Worm (Caenorhabditis elegans) whole organism, late embryonic: ENCODE measurements around the gene srd-74.

ENCODE experiments used
- C08G9.2 ChIP-seq: sonication (generic microtip); optimal IDR thresholded peaks from 2 replicates; lab custom pipeline; 2016; ENCODE audit warnings: mild to moderate bottlenecking, missing genetic modification characterization, moderate library complexity, missing compliant biosample characterization
- F13H6.1 ChIP-seq: sonication (generic microtip); optimal IDR thresholded peaks from 2 replicates; lab custom pipeline; 2016; ENCODE audit warnings: missing genetic modification characterization, missing compliant biosample characterization
- ama-1 ChIP-seq: fragments of 150-350 bp; optimal IDR thresholded peaks from 2 replicates; lab custom pipeline; 2014
- ceh-14 ChIP-seq: sonication (generic microtip); optimal IDR thresholded peaks from 2 replicates; lab custom pipeline; 2016; ENCODE audit warnings: missing genotype, missing genetic modification characterization, missing compliant biosample characterization
- ceh-18 ChIP-seq: sonication (generic microtip); optimal IDR thresholded peaks from 2 replicates; lab custom pipeline; 2016; ENCODE audit warnings: missing genetic modification characterization, missing compliant biosample characterization
- ceh-30 ChIP-seq: fragments of 150-350 bp; optimal IDR thresholded peaks from 2 replicates; lab custom pipeline; 2014; ENCODE audit warnings: missing biosample characterization, missing genetic modification characterization
- ceh-31 ChIP-seq: sonication (generic microtip); optimal IDR thresholded peaks from 2 replicates; lab custom pipeline; 2016; ENCODE audit warnings: missing genetic modification characterization, missing compliant biosample characterization
- ceh-45 ChIP-seq: fragments of 200-800 bp; sonication (Bioruptor generic); IDR thresholded peaks from 2 replicates; pipeline ENCODE4 v1.3.6; 2022; ENCODE audit warnings: missing genetic modification reagents, missing genetic modification characterization, missing compliant biosample characterization
- ceh-48 ChIP-seq: sonication (generic microtip); optimal IDR thresholded peaks from 2 replicates; lab custom pipeline; 2016; ENCODE audit warnings: missing genetic modification characterization, inconsistent platforms, missing compliant biosample characterization
- ceh-6 ChIP-seq: fragments of 200-800 bp; sonication (Bioruptor generic); optimal IDR thresholded peaks from 2 replicates; lab custom pipeline; 2018; ENCODE audit warnings: mild to moderate bottlenecking, missing genetic modification characterization, missing compliant biosample characterization
- dmd-4 ChIP-seq: sonication (generic microtip); optimal IDR thresholded peaks from 2 replicates; lab custom pipeline; 2016; ENCODE audit warnings: borderline replicate concordance, missing genetic modification characterization, missing compliant biosample characterization
- elt-4 ChIP-seq: sonication (generic microtip); optimal IDR thresholded peaks from 2 replicates; lab custom pipeline; 2016; ENCODE audit warnings: missing genetic modification characterization, missing compliant biosample characterization
- fkh-10 ChIP-seq: fragments of 150-350 bp; optimal IDR thresholded peaks from 2 replicates; lab custom pipeline; 2014; ENCODE audit warnings: missing biosample characterization, missing genetic modification reagents, missing genetic modification characterization
- fkh-6 ChIP-seq: sonication (generic microtip); optimal IDR thresholded peaks from 2 replicates; lab custom pipeline; 2016; ENCODE audit warnings: missing genetic modification characterization, missing compliant biosample characterization
- gmeb-2 ChIP-seq: sonication (generic microtip); optimal IDR thresholded peaks from 2 replicates; lab custom pipeline; 2016; ENCODE audit warnings: missing genetic modification characterization, inconsistent platforms, missing compliant biosample characterization
- hlh-15 ChIP-seq: sonication (generic microtip); optimal IDR thresholded peaks from 2 replicates; lab custom pipeline; 2016; ENCODE audit warnings: missing genetic modification characterization, missing compliant biosample characterization
- lim-6 ChIP-seq: sonication (generic microtip); optimal IDR thresholded peaks from 2 replicates; lab custom pipeline; 2016; ENCODE audit warnings: missing genetic modification characterization, missing compliant biosample characterization
- madf-2 ChIP-seq: sonication (generic microtip); optimal IDR thresholded peaks from 2 replicates; lab custom pipeline; 2017; ENCODE audit warnings: missing genetic modification characterization, missing compliant biosample characterization
- nfya-1 ChIP-seq: sonication (generic microtip); optimal IDR thresholded peaks from 2 replicates; lab custom pipeline; 2017; ENCODE audit warnings: missing genetic modification characterization, mild to moderate bottlenecking, missing compliant biosample characterization, antibody characterized with exemption, moderate library complexity
- nhr-11 ChIP-seq: fragments of 150-350 bp; optimal IDR thresholded peaks from 2 replicates; lab custom pipeline; 2014; ENCODE audit warnings: missing biosample characterization, missing genetic modification characterization
- nhr-232 ChIP-seq: sonication (generic microtip); optimal IDR thresholded peaks from 2 replicates; lab custom pipeline; 2016; ENCODE audit warnings: missing genetic modification characterization, missing compliant biosample characterization
- npax-4 ChIP-seq: sonication (generic microtip); optimal IDR thresholded peaks from 2 replicates; lab custom pipeline; 2016; ENCODE audit warnings: missing genetic modification characterization, missing compliant biosample characterization
- pag-3 ChIP-seq: sonication (generic microtip); optimal IDR thresholded peaks from 2 replicates; lab custom pipeline; 2016; ENCODE audit warnings: missing compliant biosample characterization, missing genetic modification characterization, borderline replicate concordance
- pha-2 ChIP-seq: sonication (generic microtip); optimal IDR thresholded peaks from 2 replicates; lab custom pipeline; 2017; ENCODE audit warnings: mild to moderate bottlenecking, missing genetic modification characterization, missing compliant biosample characterization
- pqm-1 ChIP-seq: sonication (generic microtip); optimal IDR thresholded peaks from 2 replicates; lab custom pipeline; 2016; ENCODE audit warnings: missing genetic modification characterization, missing compliant biosample characterization
- ref-2 ChIP-seq: sonication (generic microtip); optimal IDR thresholded peaks from 2 replicates; lab custom pipeline; 2016; ENCODE audit warnings: missing genetic modification characterization, missing compliant biosample characterization
- rnt-1 ChIP-seq: sonication (generic microtip); optimal IDR thresholded peaks from 2 replicates; lab custom pipeline; 2016; ENCODE audit warnings: missing genetic modification characterization, missing compliant biosample characterization
- sdc-2 ChIP-seq: sonication (generic microtip); optimal IDR thresholded peaks from 2 replicates; lab custom pipeline; 2016; ENCODE audit warnings: missing genotype, missing genetic modification characterization, missing compliant biosample characterization
- sox-2 ChIP-seq: fragments of 200-800 bp; sonication (Bioruptor generic); IDR thresholded peaks from 2 replicates; pipeline ENCODE4 v1.3.6; 2022; ENCODE audit warnings: missing genetic modification reagents, missing genetic modification characterization, missing compliant biosample characterization
- tbx-7 ChIP-seq: sonication (generic microtip); optimal IDR thresholded peaks from 2 replicates; lab custom pipeline; 2016; ENCODE audit warnings: missing genotype, missing genetic modification characterization, missing compliant biosample characterization
- ttx-3 ChIP-seq: sonication (generic microtip); optimal IDR thresholded peaks from 2 replicates; lab custom pipeline; 2016; ENCODE audit warnings: missing genetic modification reagents, missing genetic modification characterization, missing compliant biosample characterization
- unc-3 ChIP-seq, 2 experiments: fragments of 200-800 bp in 1 of 2; sonication (Bioruptor generic) in 1 of 2; sonication (generic microtip) in 1 of 2; conservative IDR thresholded peaks in 1 of 2; optimal IDR thresholded peaks in 1 of 2; 2 replicates each; pipeline versions ENCODE4 v1.3.6 to Lab custom; 2016 to 2022; ENCODE audit warnings: missing compliant biosample characterization in 2 of 2, missing genetic modification characterization in 2 of 2, missing genetic modification reagents in 1 of 2
- unc-42 ChIP-seq: sonication (generic microtip); optimal IDR thresholded peaks from 2 replicates; lab custom pipeline; 2016; ENCODE audit warnings: missing genotype, missing genetic modification characterization, missing compliant biosample characterization

Gene srd-74

ce11 chrIII:11781800-11782199 is at the start of gene srd-74:
Gene srd-74, plus strand, starts transcription at chrIII:11782100.
- TF ChIP-seq pha-2 (tag; lab: Kevin White, UChicago) (no peak), lim-6 (no peak), hlh-15 (tag; lab: Kevin White, UChicago) (no peak), tbx-7 (tag; lab: Kevin White, UChicago) (no peak), nhr-11 (no peak)

ce11 chrIII:11732943-11733342 is 49.0 kb upstream of the srd-74 start:
- TF ChIP-seq fkh-10 (GFP tag; lab: Kevin White, UChicago) (no peak), nhr-11 (no peak), rnt-1 (tag; lab: Kevin White, UChicago) (no peak), ama-1 (lab: Kevin White, UChicago) (no peak), ceh-30 (tag; lab: Kevin White, UChicago) (no peak), ceh-48 (tag; lab: Kevin White, UChicago) (peak; percentile 39)

DNA sequence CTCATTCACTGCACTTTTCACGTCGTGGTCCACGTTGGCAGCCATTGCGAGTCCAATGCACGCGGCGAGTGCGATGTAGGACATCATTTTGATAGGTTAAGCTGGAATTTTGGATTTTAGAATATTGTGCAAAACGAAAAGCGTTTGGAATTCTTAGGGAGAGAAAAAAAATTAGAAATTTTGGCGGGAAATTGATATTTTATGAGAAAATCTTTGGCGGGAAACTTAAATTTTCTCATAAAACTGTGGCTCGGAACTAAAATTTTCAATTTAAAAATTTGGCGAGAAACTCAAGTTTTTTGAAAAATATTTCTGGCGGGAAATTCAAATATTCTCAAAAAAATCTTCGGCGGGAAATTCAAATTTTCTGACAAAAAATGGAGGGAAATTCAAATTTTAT is 44.4 kb upstream of the srd-74 start, which contains the start of gene sup-1:
sup-1 (minus strand) TSS at position 101 of the 400 bp plus-strand sequence.
- TF ChIP-seq ceh-14 (tag; lab: Kevin White, UChicago) (no peak), sox-2 (GFP tag; lab: Robert Waterston, UW) (no peak), nhr-11 (no peak), pag-3 (tag; lab: Kevin White, UChicago) (no peak), ceh-31 (tag; lab: Kevin White, UChicago) (no peak)

- TF ChIP-seq sdc-2 (tag; lab: Kevin White, UChicago) (no peak), unc-3 (GFP tag; conservative IDR thresholded peaks at IDR 0.05; lab: Robert Waterston, UW) (no peak), unc-3 (tag; optimal IDR thresholded peaks at IDR 0.05; lab: Kevin White, UChicago) (no peak), ceh-18 (peak; percentile 24), nhr-232 (tag; lab: Kevin White, UChicago) (no peak), nfya-1 (peak; percentile 11), pag-3 (tag; lab: Kevin White, UChicago) (no peak)
Observed at ce11 chrIII:11738482-11738881, 43.4 kb upstream of the srd-74 start.

DNA sequence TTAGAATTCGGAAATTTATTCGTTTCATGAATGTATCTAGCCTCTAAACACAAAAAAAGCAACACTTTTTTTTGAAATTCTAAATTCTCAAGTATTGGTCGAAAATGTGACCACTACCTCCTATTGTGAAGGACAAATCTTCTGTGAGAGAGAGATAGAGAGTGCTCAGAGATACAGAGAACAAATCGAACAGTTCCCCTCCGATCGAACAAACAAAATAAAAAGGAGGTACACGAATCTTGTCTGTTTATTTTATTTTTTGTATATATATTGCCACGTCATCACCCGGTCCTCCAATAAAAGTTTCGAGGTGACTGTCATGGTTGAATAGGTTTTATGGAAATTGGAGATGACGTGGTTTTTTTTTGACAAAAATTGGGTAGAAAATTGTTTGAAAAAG is 41.0 kb upstream of the srd-74 start:
- TF ChIP-seq gmeb-2 (no peak), ceh-14 (tag; lab: Kevin White, UChicago) (no peak), ttx-3 (tag; lab: Kevin White, UChicago) (no peak), F13H6.1 (tag; lab: Kevin White, UChicago) (no peak), pag-3 (tag; lab: Kevin White, UChicago) (no peak), C08G9.2 (tag; lab: Kevin White, UChicago) (no peak), dmd-4 (tag; lab: Kevin White, UChicago) (no peak), nfya-1 (no peak), ceh-45 (GFP tag; lab: Robert Waterston, UW) (no peak), pqm-1 (no peak), madf-2 (tag; lab: Kevin White, UChicago) (no peak), pha-2 (tag; lab: Kevin White, UChicago) (no peak), elt-4 (no peak), ceh-48 (tag; lab: Kevin White, UChicago) (no peak), tbx-7 (tag; lab: Kevin White, UChicago) (no peak), npax-4 (no peak), ceh-6 (GFP tag; lab: Kevin White, UChicago) (no peak), fkh-6 (tag; lab: Kevin White, UChicago) (no peak)

ce11 chrIII:11742191-11742590 is 39.7 kb upstream of the srd-74 start:
- TF ChIP-seq unc-3 (GFP tag; conservative IDR thresholded peaks at IDR 0.05; lab: Robert Waterston, UW) (no peak), unc-3 (tag; optimal IDR thresholded peaks at IDR 0.05; lab: Kevin White, UChicago) (no peak), unc-42 (tag; lab: Kevin White, UChicago) (no peak), ref-2 (no peak)
